Fruit fly (Drosophila melanogaster) whole organism, adult: ENCODE results near the gene bab1.

Experiments
- CG5204 ChIP-seq: fragments of 200-800 bp; sonication (Bioruptor generic); optimal IDR thresholded peaks from 2 replicates; lab custom pipeline; 2016; ENCODE audit warnings: missing biosample characterization, missing genetic modification characterization
- CG7101 ChIP-seq: fragments of 200-800 bp; sonication (Bioruptor generic); optimal IDR thresholded peaks from 2 replicates; lab custom pipeline; 2018; ENCODE audit warnings: missing biosample characterization, mild to moderate bottlenecking, missing genetic modification characterization, moderate library complexity
- Clk ChIP-seq: fragments of 200-800 bp; sonication (Bioruptor generic); optimal IDR thresholded peaks from 2 replicates; lab custom pipeline; 2017; ENCODE audit warnings: missing biosample characterization, missing genetic modification characterization
- Crg-1 ChIP-seq: fragments of 200-800 bp; sonication (Bioruptor generic); optimal IDR thresholded peaks from 2 replicates; lab custom pipeline; 2016; ENCODE audit warnings: missing biosample characterization, missing genetic modification characterization
- Mnt ChIP-seq: fragments of 200-800 bp; sonication (Bioruptor generic); optimal IDR thresholded peaks from 2 replicates; lab custom pipeline; 2016; ENCODE audit warnings: missing biosample characterization, mild to moderate bottlenecking, missing genetic modification characterization
- bab1 ChIP-seq: fragments of 200-800 bp; sonication (Bioruptor generic); optimal IDR thresholded peaks from 3 replicates; lab custom pipeline; 2019; ENCODE audit warnings: missing biosample characterization, mild to moderate bottlenecking, missing genetic modification characterization, moderate library complexity
- cic ChIP-seq: fragments of 200-800 bp; sonication (Bioruptor generic); optimal IDR thresholded peaks from 2 replicates; lab custom pipeline; 2017; ENCODE audit warnings: missing biosample characterization, mild to moderate bottlenecking, missing genetic modification characterization, moderate library complexity
- kay ChIP-seq: fragments of 200-800 bp; sonication (Bioruptor generic); peaks from one replicate; lab custom pipeline; 2016; ENCODE audit warnings: missing biosample characterization, missing genetic modification characterization, borderline replicate concordance
- pad ChIP-seq: fragments of 200-800 bp; sonication (Bioruptor generic); optimal IDR thresholded peaks from 3 replicates; lab custom pipeline; 2017; ENCODE audit warnings: missing biosample characterization, missing genetic modification characterization, mild to moderate bottlenecking, moderate library complexity, missing genetic modification reagents
- toe ChIP-seq: fragments of 200-800 bp; sonication (Bioruptor generic); optimal IDR thresholded peaks from 2 replicates; lab custom pipeline; 2016; ENCODE audit warnings: missing biosample characterization, missing genetic modification characterization

dm6 chr3L:1098567-1098981 lies 2.3 kb downstream of the bab1 start:
- peak; percentile 8 for TF ChIP-seq Mnt
- TF ChIP-seq pad, result no peak
- no peak for TF ChIP-seq Crg-1
- TF ChIP-seq bab1 (GFP tag; lab: Kevin White, UChicago), result peak; percentile 1
- no peak for TF ChIP-seq toe (GFP tag; lab: Kevin White, UChicago)
- TF ChIP-seq Clk (GFP tag; lab: Kevin White, UChicago), result no peak
- TF ChIP-seq CG5204 (GFP tag; lab: Kevin White, UChicago), result no peak
- no peak for TF ChIP-seq CG7101
- TF ChIP-seq cic (GFP tag; lab: Kevin White, UChicago), result no peak
- TF ChIP-seq kay (GFP tag; lab: Kevin White, UChicago), result no peak
